Fruit fly (Drosophila melanogaster) whole organism, embryonic: ENCODE measurements around the gene wg.

Experiments used
- Antp ChIP-seq: fragments of 200-800 bp; sonication (Bioruptor generic); optimal IDR thresholded peaks from 3 replicates; lab custom pipeline; 2016; ENCODE audit warnings: missing biosample characterization, missing genetic modification characterization
- Atf-2 ChIP-seq: fragments of 200-800 bp; sonication (Bioruptor generic); optimal IDR thresholded peaks from 2 replicates; lab custom pipeline; 2016; ENCODE audit warnings: missing biosample characterization, missing genetic modification characterization
- CG10366 ChIP-seq: fragments of 200-800 bp; sonication (Bioruptor generic); IDR thresholded peaks from 2 replicates; pipeline ENCODE4 v1.3.6; 2022; ENCODE audit warnings: missing biosample characterization, missing genetic modification characterization
- CG12219 ChIP-seq: fragments of 200-800 bp; sonication (Bioruptor generic); optimal IDR thresholded peaks from 3 replicates; lab custom pipeline; 2018; ENCODE audit warnings: missing biosample characterization, mild to moderate bottlenecking, missing genetic modification characterization
- CG15514 ChIP-seq: fragments of 200-800 bp; sonication (Bioruptor generic); optimal IDR thresholded peaks from 3 replicates; lab custom pipeline; 2017; ENCODE audit warnings: missing biosample characterization, missing genetic modification characterization, mild to moderate bottlenecking, moderate library complexity, missing genetic modification reagents
- CG16815 ChIP-seq: fragments of 200-800 bp; sonication (Bioruptor generic); optimal IDR thresholded peaks from 3 replicates; lab custom pipeline; 2017; ENCODE audit warnings: missing biosample characterization, mild to moderate bottlenecking, missing genetic modification characterization
- CG17912 ChIP-seq: fragments of 200-800 bp; sonication (Bioruptor generic); optimal IDR thresholded peaks from 2 replicates; lab custom pipeline; 2018; ENCODE audit warnings: missing biosample characterization, mild to moderate bottlenecking, missing genetic modification characterization
- CG18764 ChIP-seq: fragments of 200-800 bp; sonication (Bioruptor generic); optimal IDR thresholded peaks from 3 replicates; lab custom pipeline; 2016; ENCODE audit warnings: missing biosample characterization, missing genetic modification characterization
- CG2116 ChIP-seq: fragments of 200-800 bp; sonication (Bioruptor generic); optimal IDR thresholded peaks from 3 replicates; lab custom pipeline; 2018; ENCODE audit warnings: missing biosample characterization, mild to moderate bottlenecking, missing genetic modification characterization
- CG2202 ChIP-seq: fragments of 200-800 bp; sonication (Bioruptor generic); optimal IDR thresholded peaks from 2 replicates; lab custom pipeline; 2018; ENCODE audit warnings: missing biosample characterization, mild to moderate bottlenecking, missing genetic modification characterization
- CG3407 ChIP-seq: fragments of 200-800 bp; sonication (Bioruptor generic); optimal IDR thresholded peaks from 2 replicates; lab custom pipeline; 2018; ENCODE audit warnings: missing biosample characterization, mild to moderate bottlenecking, missing genetic modification characterization
- CG4854 ChIP-seq: fragments of 200-800 bp; sonication (Bioruptor generic); optimal IDR thresholded peaks from 2 replicates; lab custom pipeline; 2016; ENCODE audit warnings: missing biosample characterization, missing genetic modification characterization, inconsistent platforms
- CG5245 ChIP-seq: fragments of 200-800 bp; sonication (Bioruptor generic); optimal IDR thresholded peaks from 3 replicates; lab custom pipeline; 2016; ENCODE audit warnings: missing biosample characterization, missing genetic modification characterization
- CG7271 ChIP-seq: fragments of 200-800 bp; sonication (Bioruptor generic); optimal IDR thresholded peaks from 2 replicates; lab custom pipeline; 2018; ENCODE audit warnings: missing biosample characterization, mild to moderate bottlenecking, missing genetic modification characterization, moderate library complexity
- CG7786 ChIP-seq: fragments of 200-800 bp; sonication (Bioruptor generic); optimal IDR thresholded peaks from 2 replicates; lab custom pipeline; 2016; ENCODE audit warnings: missing biosample characterization, missing genetic modification characterization
- CG7928 ChIP-seq: fragments of 200-800 bp; sonication (Bioruptor generic); optimal IDR thresholded peaks from 2 replicates; lab custom pipeline; 2017; ENCODE audit warnings: missing biosample characterization, mild to moderate bottlenecking, missing genetic modification characterization
- CG7963 ChIP-seq: fragments of 200-800 bp; sonication (Bioruptor generic); IDR thresholded peaks from 3 replicates; pipeline ENCODE4 v1.3.6; 2022; ENCODE audit warnings: missing biosample characterization, missing genetic modification characterization; ENCODE audit not compliant: partially characterized antibody
- CG8924 ChIP-seq: fragments of 200-800 bp; optimal IDR thresholded peaks from 3 replicates; lab custom pipeline; 2019; ENCODE audit warnings: missing biosample characterization, mild to moderate bottlenecking, missing genetic modification characterization, moderate library complexity
- CG8944 ChIP-seq: fragments of 200-800 bp; sonication (Bioruptor generic); optimal IDR thresholded peaks from 3 replicates; lab custom pipeline; 2016; ENCODE audit warnings: missing biosample characterization, missing genetic modification characterization
- CG9437 ChIP-seq: fragments of 200-800 bp; sonication (Bioruptor generic); optimal IDR thresholded peaks from 2 replicates; lab custom pipeline; 2018; ENCODE audit warnings: missing biosample characterization, mild to moderate bottlenecking, missing genetic modification characterization
- Deaf1 ChIP-seq: fragments of 200-800 bp; optimal IDR thresholded peaks from 3 replicates; lab custom pipeline; 2019; ENCODE audit warnings: missing biosample characterization, mild to moderate bottlenecking, missing genetic modification characterization, moderate library complexity
- Doc2 ChIP-seq: fragments of 200-800 bp; sonication (Bioruptor generic); IDR thresholded peaks from 2 replicates; pipeline ENCODE4 v1.3.6; 2022; ENCODE audit warnings: missing biosample characterization, missing genetic modification characterization
- E2f1 ChIP-seq: fragments of 200-800 bp; sonication (Bioruptor generic); IDR thresholded peaks from 2 replicates; pipeline ENCODE4 v1.3.6; 2022; ENCODE audit warnings: missing biosample characterization, missing genetic modification characterization
- Fer1 ChIP-seq: fragments of 200-800 bp; sonication (Bioruptor generic); optimal IDR thresholded peaks from 2 replicates; lab custom pipeline; 2017; ENCODE audit warnings: missing biosample characterization, mild to moderate bottlenecking, missing genetic modification characterization
- H15 ChIP-seq: fragments of 200-800 bp; sonication (Bioruptor generic); IDR thresholded peaks from 3 replicates; pipeline ENCODE4 v1.3.6; 2022; ENCODE audit warnings: missing biosample characterization, missing genetic modification characterization
- HLH54F ChIP-seq: fragments of 200-800 bp; sonication (Bioruptor generic); optimal IDR thresholded peaks from 3 replicates; lab custom pipeline; 2016; ENCODE audit warnings: missing biosample characterization, missing genetic modification characterization
- Hr39 ChIP-seq: fragments of >200 bp; optimal IDR thresholded peaks from 2 replicates; lab custom pipeline; 2017
- Mad ChIP-seq: fragments of 200-800 bp; sonication (Bioruptor generic); optimal IDR thresholded peaks from 2 replicates; lab custom pipeline; 2016; ENCODE audit warnings: missing biosample characterization, missing genetic modification characterization
- Max ChIP-seq: fragments of 200-800 bp; sonication (Bioruptor generic); optimal IDR thresholded peaks from 2 replicates; lab custom pipeline; 2016; ENCODE audit warnings: missing biosample characterization, mild to moderate bottlenecking, missing genetic modification characterization
- Mrtf ChIP-seq: fragments of 200-800 bp; sonication (Bioruptor generic); IDR thresholded peaks from 3 replicates; pipeline ENCODE4 v1.3.6; 2022; ENCODE audit warnings: missing biosample characterization, missing genetic modification characterization
- Side ChIP-seq: fragments of 200-800 bp; sonication (Bioruptor generic); optimal IDR thresholded peaks from 2 replicates; lab custom pipeline; 2016; ENCODE audit warnings: missing biosample characterization, missing genetic modification characterization
- Sry-δ ChIP-seq: fragments of 200-800 bp; sonication (Bioruptor generic); optimal IDR thresholded peaks from 2 replicates; lab custom pipeline; 2016; ENCODE audit warnings: missing biosample characterization, missing genetic modification characterization
- Taf1 ChIP-seq: fragments of 200-800 bp; sonication (Bioruptor generic); IDR thresholded peaks from 2 replicates; pipeline ENCODE4 v1.3.6; 2022; ENCODE audit warnings: missing biosample characterization, missing genetic modification characterization
- ara ChIP-seq: fragments of 200-800 bp; sonication (Bioruptor generic); IDR thresholded peaks from 2 replicates; pipeline ENCODE4 v1.3.6; 2022; ENCODE audit warnings: missing biosample characterization, missing genetic modification characterization
- bsh ChIP-seq, 2 experiments: fragments of 200-800 bp; sonication (Bioruptor generic); optimal IDR thresholded peaks; 2 replicates each; lab custom pipeline; 2017 to 2018; ENCODE audit warnings: mild to moderate bottlenecking in 2 of 2, missing biosample characterization in 2 of 2, missing genetic modification characterization in 2 of 2, moderate library complexity in 1 of 2
- btn ChIP-seq: fragments of 200-800 bp; sonication (Bioruptor generic); optimal IDR thresholded peaks from 2 replicates; lab custom pipeline; 2016; ENCODE audit warnings: missing biosample characterization, missing genetic modification characterization
- dan ChIP-seq: fragments of 200-800 bp; sonication (Bioruptor generic); IDR thresholded peaks from 2 replicates; pipeline ENCODE4 v1.3.6; 2022; ENCODE audit warnings: missing biosample characterization, missing genetic modification characterization
- danr ChIP-seq: fragments of 200-800 bp; sonication (Bioruptor generic); IDR thresholded peaks from 2 replicates; pipeline ENCODE4 v1.3.6; 2022; ENCODE audit warnings: missing biosample characterization, missing genetic modification characterization
- h ChIP-seq: fragments of >200 bp; optimal IDR thresholded peaks from 2 replicates; lab custom pipeline; 2017
- hth ChIP-seq: fragments of >200 bp; optimal IDR thresholded peaks from 2 replicates; lab custom pipeline; 2017; ENCODE audit warnings: inconsistent platforms
- jing ChIP-seq: fragments of 200-800 bp; sonication (Bioruptor generic); optimal IDR thresholded peaks from 2 replicates; lab custom pipeline; 2018; ENCODE audit warnings: missing biosample characterization, mild to moderate bottlenecking, missing genetic modification characterization
- ken ChIP-seq: fragments of 200-800 bp; sonication (Bioruptor generic); IDR thresholded peaks from 3 replicates; pipeline ENCODE4 v1.3.6; 2022; ENCODE audit warnings: missing biosample characterization, missing genetic modification characterization
- klu ChIP-seq: fragments of 200-800 bp; sonication (Bioruptor generic); IDR thresholded peaks from 2 replicates; pipeline ENCODE4 v1.3.6; 2022; ENCODE audit warnings: missing biosample characterization, missing genetic modification characterization
- lola ChIP-seq, 3 experiments: fragments of >200 bp in 2 of 3; fragments of 200-800 bp in 1 of 3; sonication (Bioruptor generic) in 1 of 3; optimal IDR thresholded peaks; 2 replicates each; lab custom pipeline; 2017 to 2019; ENCODE audit warnings: missing biosample characterization in 3 of 3, missing genetic modification characterization in 3 of 3, mild to moderate bottlenecking in 1 of 3, moderate library complexity in 1 of 3
- luna ChIP-seq: fragments of 200-800 bp; sonication (Bioruptor generic); optimal IDR thresholded peaks from 2 replicates; lab custom pipeline; 2016; ENCODE audit warnings: missing biosample characterization, missing genetic modification characterization
- mld ChIP-seq: fragments of 200-800 bp; sonication (Bioruptor generic); IDR thresholded peaks from 3 replicates; pipeline ENCODE4 v1.3.6; 2022; ENCODE audit warnings: missing biosample characterization, missing genetic modification characterization; ENCODE audit not compliant: partially characterized antibody
- nerfin-1 ChIP-seq: fragments of 200-800 bp; sonication (Bioruptor generic); optimal IDR thresholded peaks from 3 replicates; lab custom pipeline; 2019; ENCODE audit warnings: missing biosample characterization, mild to moderate bottlenecking, missing genetic modification characterization, moderate library complexity
- oc ChIP-seq: fragments of 200-800 bp; sonication (Bioruptor generic); optimal IDR thresholded peaks from 2 replicates; lab custom pipeline; 2018; ENCODE audit warnings: missing biosample characterization, mild to moderate bottlenecking, missing genetic modification characterization, moderate library complexity
- peb ChIP-seq: fragments of 200-800 bp; sonication (Bioruptor generic); IDR thresholded peaks from 2 replicates; pipeline ENCODE4 v1.3.6; 2022; ENCODE audit warnings: missing biosample characterization, missing genetic modification characterization
- row ChIP-seq: fragments of 200-800 bp; sonication (Bioruptor generic); IDR thresholded peaks from 3 replicates; pipeline ENCODE4 v1.3.6; 2022; ENCODE audit warnings: missing biosample characterization, missing genetic modification characterization
- sisA ChIP-seq: fragments of 200-800 bp; sonication (Bioruptor generic); IDR thresholded peaks from 2 replicates; pipeline ENCODE4 v1.3.6; 2022; ENCODE audit warnings: missing biosample characterization, missing genetic modification characterization
- so ChIP-seq: fragments of 200-800 bp; sonication (Bioruptor generic); IDR thresholded peaks from 3 replicates; pipeline ENCODE4 v1.3.6; 2022; ENCODE audit warnings: missing biosample characterization, missing genetic modification characterization
- usp ChIP-seq: fragments of >200 bp; optimal IDR thresholded peaks from 2 replicates; lab custom pipeline; 2017; ENCODE audit warnings: missing biosample characterization, missing genetic modification characterization

The wg gene

dm6 chr2L:7339392-7340014 lies 32.5 kb downstream of the wg start (continued):
- TF ChIP-seq H15 (no peak), CG7928 (GFP tag; lab: Kevin White, UChicago) (no peak), lola (GFP tag; optimal IDR thresholded peaks at IDR 0.05; lab: Kevin White, UChicago) (no peak), hth (no peak), CG8924 (tag; lab: Kevin White, UChicago) (no peak), Doc2 (GFP tag; lab: Robert Waterston, UW) (no peak), btn (GFP tag; lab: Kevin White, UChicago) (peak; percentile 20), Mad (peak; percentile 18), mld (GFP tag; lab: Robert Waterston, UW) (no peak), CG7271 (no peak), Hr39 (lab: Kevin White, UChicago) (no peak), Side (no peak), sisA (no peak), CG3407 (GFP tag; lab: Kevin White, UChicago) (peak; percentile 2), CG4854 (GFP tag; lab: Kevin White, UChicago) (no peak), row (no peak), Atf-2 (GFP tag; lab: Kevin White, UChicago) (peak; percentile 39), luna (GFP tag; lab: Kevin White, UChicago) (no peak), Fer1 (GFP tag; lab: Kevin White, UChicago) (no peak), dan (GFP tag; lab: Robert Waterston, UW) (no peak), CG16815 (GFP tag; lab: Kevin White, UChicago) (no peak), Sry-δ (GFP tag; lab: Kevin White, UChicago) (no peak), CG7786 (no peak), HLH54F (GFP tag; lab: Kevin White, UChicago) (no peak), CG8944 (GFP tag; lab: Kevin White, UChicago) (peak; percentile 25), CG17912 (no peak), bsh (GFP tag; optimal IDR thresholded peaks at IDR 0.05; lab: Kevin White, UChicago) (peak in 1 of 2 experiments; percentile 15), usp (GFP tag; lab: Kevin White, UChicago) (no peak), ara (GFP tag; lab: Robert Waterston, UW) (peak; percentile 64), peb (GFP tag; lab: Robert Waterston, UW) (no peak), CG9437 (no peak), danr (GFP tag; lab: Robert Waterston, UW) (no peak), nerfin-1 (tag; lab: Kevin White, UChicago) (peak; percentile 22), Antp (GFP tag; lab: Kevin White, UChicago) (no peak), h (lab: Kevin White, UChicago) (no peak), CG5245 (GFP tag; lab: Kevin White, UChicago) (no peak), jing (GFP tag; lab: Kevin White, UChicago) (no peak), so (GFP tag; lab: Robert Waterston, UW) (peak; percentile 47; the same call in 1 of the 3 replicates), Max (GFP tag; lab: Kevin White, UChicago) (no peak), CG2202 (tag; lab: Kevin White, UChicago) (peak; percentile 54), E2f1 (GFP tag; lab: Robert Waterston, UW) (no peak), CG10366 (no peak), Deaf1 (tag; lab: Kevin White, UChicago) (no peak), CG15514 (GFP tag; lab: Kevin White, UChicago) (no peak), oc (tag; lab: Kevin White, UChicago) (peak; percentile 19), Mrtf (GFP tag; lab: Robert Waterston, UW) (no peak), ken (no peak), CG18764 (no peak), CG2116 (GFP tag; lab: Kevin White, UChicago) (peak; percentile 8), CG12219 (GFP tag; lab: Kevin White, UChicago) (no peak), CG7963 (no peak), klu (GFP tag; lab: Robert Waterston, UW) (no peak), Taf1 (GFP tag; lab: Robert Waterston, UW) (no peak)
